Fruit fly (Drosophila melanogaster) whole organism, pupa: ENCODE results near the gene CG10096.
A peak's percentile ranks its signal among the peaks of the same experiment; 100 is the strongest.

ENCODE experiments used
- CG10348 ChIP-seq: fragments of 200-800 bp; sonication (Bioruptor generic); IDR thresholded peaks from 2 replicates; pipeline ENCODE4 v1.3.6; 2022; ENCODE audit warnings: missing biosample characterization, missing genetic modification characterization
- CG12605 ChIP-seq: fragments of 200-800 bp; sonication (Bioruptor generic); IDR thresholded peaks from 2 replicates; pipeline ENCODE4 v1.3.6; 2022; ENCODE audit warnings: missing biosample characterization, missing genetic modification characterization
- CG13204 ChIP-seq: fragments of 200-800 bp; sonication (Bioruptor generic); optimal IDR thresholded peaks from 2 replicates; lab custom pipeline; 2018; ENCODE audit warnings: missing biosample characterization, mild to moderate bottlenecking, missing genetic modification characterization, moderate library complexity
- CG14655 ChIP-seq: fragments of 200-800 bp; sonication (Bioruptor generic); optimal IDR thresholded peaks from 3 replicates; lab custom pipeline; 2017; ENCODE audit warnings: mild to moderate bottlenecking, missing biosample characterization, missing genetic modification reagents, missing genetic modification characterization
- CG15710 ChIP-seq: fragments of 200-800 bp; sonication (Bioruptor generic); optimal IDR thresholded peaks from 2 replicates; lab custom pipeline; 2018; ENCODE audit warnings: missing biosample characterization, mild to moderate bottlenecking, missing genetic modification characterization, moderate library complexity
- CG17806 ChIP-seq: fragments of 200-800 bp; sonication (Bioruptor generic); optimal IDR thresholded peaks from 2 replicates; lab custom pipeline; 2018; ENCODE audit warnings: missing biosample characterization, mild to moderate bottlenecking, missing genetic modification characterization, moderate library complexity
- CG32121 ChIP-seq: fragments of 200-800 bp; sonication (Bioruptor generic); IDR thresholded peaks from 2 replicates; pipeline ENCODE4 v1.3.6; 2022; ENCODE audit warnings: missing biosample characterization, missing genetic modification characterization
- CG34367 ChIP-seq: fragments of 200-800 bp; sonication (Bioruptor generic); optimal IDR thresholded peaks from 2 replicates; lab custom pipeline; 2018; ENCODE audit warnings: missing biosample characterization, mild to moderate bottlenecking, missing genetic modification characterization
- CG4496 ChIP-seq: fragments of 200-800 bp; sonication (Bioruptor generic); IDR thresholded peaks from 3 replicates; pipeline ENCODE4 v1.3.6; 2022; ENCODE audit warnings: missing biosample characterization, missing genetic modification characterization
- CG8159 ChIP-seq: fragments of 200-800 bp; sonication (Bioruptor generic); optimal IDR thresholded peaks from 3 replicates; lab custom pipeline; 2018; ENCODE audit warnings: missing biosample characterization, mild to moderate bottlenecking, missing genetic modification characterization, moderate library complexity
- CG8301 ChIP-seq: fragments of 200-800 bp; sonication (Bioruptor generic); optimal IDR thresholded peaks from 2 replicates; lab custom pipeline; 2018; ENCODE audit warnings: missing biosample characterization, mild to moderate bottlenecking, missing genetic modification characterization
- CG9948 ChIP-seq: fragments of 200-800 bp; sonication (Bioruptor generic); optimal IDR thresholded peaks from 2 replicates; lab custom pipeline; 2018; ENCODE audit warnings: missing biosample characterization, mild to moderate bottlenecking, missing genetic modification characterization, moderate library complexity
- D1 ChIP-seq: fragments of 200-800 bp; sonication (Bioruptor generic); optimal IDR thresholded peaks from 2 replicates; lab custom pipeline; 2018; ENCODE audit warnings: missing biosample characterization, mild to moderate bottlenecking, missing genetic modification characterization, moderate library complexity
- EcR ChIP-seq: fragments of 200-800 bp; sonication (Bioruptor generic); optimal IDR thresholded peaks from 3 replicates; lab custom pipeline; 2019; ENCODE audit warnings: missing biosample characterization, missing genetic modification characterization, mild to moderate bottlenecking, moderate library complexity, missing genetic modification reagents
- Ets98B ChIP-seq: fragments of 200-800 bp; sonication (Bioruptor generic); IDR thresholded peaks from 2 replicates; pipeline ENCODE4 v1.3.6; 2022; ENCODE audit warnings: missing biosample characterization, missing genetic modification characterization
- Pif1A ChIP-seq: fragments of 200-800 bp; sonication (Bioruptor generic); optimal IDR thresholded peaks from 3 replicates; lab custom pipeline; 2016; ENCODE audit warnings: missing biosample characterization, missing genetic modification characterization
- Pif1B ChIP-seq: fragments of 200-800 bp; sonication (Bioruptor generic); optimal IDR thresholded peaks from 3 replicates; lab custom pipeline; 2016; ENCODE audit warnings: missing biosample characterization, missing genetic modification characterization
- Snoo ChIP-seq: fragments of 200-800 bp; sonication (Bioruptor generic); optimal IDR thresholded peaks from 3 replicates; lab custom pipeline; 2017; ENCODE audit warnings: missing biosample characterization, mild to moderate bottlenecking, missing genetic modification characterization, inconsistent platforms
- fd96Ca ChIP-seq: fragments of 200-800 bp; sonication (Bioruptor generic); IDR thresholded peaks from 3 replicates; pipeline ENCODE4 v1.3.6; 2022; ENCODE audit warnings: missing biosample characterization, missing genetic modification characterization
- gl ChIP-seq: fragments of 200-800 bp; sonication (Bioruptor generic); optimal IDR thresholded peaks from 2 replicates; lab custom pipeline; 2018; ENCODE audit warnings: missing biosample characterization, mild to moderate bottlenecking, missing genetic modification characterization
- rn ChIP-seq: fragments of 200-800 bp; sonication (Bioruptor generic); IDR thresholded peaks from 2 replicates; pipeline ENCODE4 v1.3.6; 2022; ENCODE audit warnings: missing biosample characterization, missing genetic modification characterization

The CG10096 gene

DNA sequence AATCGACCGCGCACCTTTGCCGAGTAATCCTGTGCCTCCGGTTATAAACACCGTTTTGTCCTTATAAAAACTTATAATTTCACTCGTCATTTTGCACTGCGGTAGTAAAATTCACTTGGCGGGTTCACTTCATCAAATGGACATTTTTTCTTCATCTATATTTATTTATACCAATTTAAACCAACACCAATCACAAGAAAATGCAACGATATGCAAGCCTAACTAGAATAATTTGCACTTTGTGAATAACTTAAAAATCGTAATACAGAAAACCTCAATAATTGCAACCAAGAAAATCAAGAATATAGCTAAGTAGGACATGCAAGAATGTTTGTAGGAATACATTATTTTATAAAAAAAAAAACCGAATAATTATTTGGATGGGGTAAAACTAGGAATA lies at the start of gene CG10096, which contains the start of gene CG10097:
CG10096 (minus strand) TSS at position 101 of the 400 bp plus-strand sequence.
CG10097 (minus strand) TSS at position 101 of the 400 bp plus-strand sequence.
- no peak for TF ChIP-seq CG13204 (GFP tag; lab: Kevin White, UChicago)
- no peak for TF ChIP-seq CG12605 (GFP tag; lab: Robert Waterston, UW)
- no peak for TF ChIP-seq CG34367 (tag; lab: Kevin White, UChicago)
- TF ChIP-seq Snoo = no peak
- no peak for TF ChIP-seq D1 (tag; lab: Kevin White, UChicago)
- TF ChIP-seq rn (GFP tag; lab: Robert Waterston, UW) = no peak
- no peak for TF ChIP-seq CG4496 (GFP tag; lab: Robert Waterston, UW)
- no peak for TF ChIP-seq Pif1B
- no peak for TF ChIP-seq CG14655 (GFP tag; lab: Kevin White, UChicago)
- TF ChIP-seq EcR (GFP tag; lab: Kevin White, UChicago) = no peak
- TF ChIP-seq, all 21 proteins: peak for 0

DNA sequence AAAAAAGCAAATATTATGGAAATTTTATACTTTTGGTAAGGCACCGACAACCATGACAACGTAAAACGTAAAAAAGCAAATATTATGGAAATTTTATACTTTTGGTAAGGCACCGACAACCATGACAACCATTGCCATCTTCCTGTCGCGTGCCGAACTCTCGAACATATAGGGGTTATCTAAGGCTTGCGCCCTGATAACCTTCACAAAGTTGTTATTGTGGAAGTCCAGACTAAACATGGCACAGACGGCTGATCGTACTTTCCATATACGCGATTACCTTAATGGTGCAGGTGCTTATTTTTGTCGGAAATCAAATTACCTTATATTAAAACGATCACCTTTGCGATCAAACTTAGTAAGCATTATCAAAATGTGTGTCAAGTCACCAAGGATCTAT lies 49.7 kb upstream of the CG10096 start:
- TF ChIP-seq CG17806 (tag; lab: Kevin White, UChicago) = no peak
- TF ChIP-seq CG15710 (tag; lab: Kevin White, UChicago) = no peak
- no peak for TF ChIP-seq CG4496 (GFP tag; lab: Robert Waterston, UW)
- no peak for TF ChIP-seq fd96Ca (GFP tag; lab: Robert Waterston, UW)
- no peak for TF ChIP-seq Pif1A
- no peak for TF ChIP-seq CG9948 (tag; lab: Kevin White, UChicago)
- no peak for TF ChIP-seq Ets98B
- TF ChIP-seq Pif1B = no peak
- TF ChIP-seq CG8301 (tag; lab: Kevin White, UChicago) = no peak
- no peak for TF ChIP-seq gl (tag; lab: Kevin White, UChicago)
- no peak for TF ChIP-seq CG32121 (GFP tag; lab: Robert Waterston, UW)
- TF ChIP-seq Snoo = no peak
- TF ChIP-seq CG14655 (GFP tag; lab: Kevin White, UChicago) = no peak
- no peak for TF ChIP-seq CG10348
- no peak for TF ChIP-seq CG12605 (GFP tag; lab: Robert Waterston, UW)
- no peak for TF ChIP-seq CG13204 (GFP tag; lab: Kevin White, UChicago)

DNA sequence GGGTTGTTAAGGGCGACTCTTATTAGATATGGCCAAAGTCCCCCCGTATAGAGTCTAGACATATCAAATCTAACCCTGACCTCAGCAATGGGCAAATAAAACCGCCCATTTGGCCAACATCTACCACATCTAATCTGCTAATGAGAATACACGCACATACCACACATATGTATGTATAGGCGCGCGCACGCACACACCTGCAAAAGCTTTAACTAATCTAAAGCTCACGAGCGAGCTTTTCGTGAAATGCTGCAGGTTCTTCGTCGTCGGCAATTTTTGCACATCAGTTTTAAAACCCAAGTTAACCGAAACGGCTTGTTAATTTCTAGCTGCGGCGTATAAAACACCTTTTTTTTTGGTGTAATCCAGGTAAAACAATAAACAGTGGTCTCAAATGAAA lies 48.0 kb upstream of the CG10096 start:
- no peak for TF ChIP-seq CG4496 (GFP tag; lab: Robert Waterston, UW)
- no peak for TF ChIP-seq Ets98B
- TF ChIP-seq CG9948 (tag; lab: Kevin White, UChicago) = no peak
- TF ChIP-seq CG14655 (GFP tag; lab: Kevin White, UChicago) = no peak
- no peak for TF ChIP-seq CG12605 (GFP tag; lab: Robert Waterston, UW)
- TF ChIP-seq, all 21 proteins: peak for 0

DNA sequence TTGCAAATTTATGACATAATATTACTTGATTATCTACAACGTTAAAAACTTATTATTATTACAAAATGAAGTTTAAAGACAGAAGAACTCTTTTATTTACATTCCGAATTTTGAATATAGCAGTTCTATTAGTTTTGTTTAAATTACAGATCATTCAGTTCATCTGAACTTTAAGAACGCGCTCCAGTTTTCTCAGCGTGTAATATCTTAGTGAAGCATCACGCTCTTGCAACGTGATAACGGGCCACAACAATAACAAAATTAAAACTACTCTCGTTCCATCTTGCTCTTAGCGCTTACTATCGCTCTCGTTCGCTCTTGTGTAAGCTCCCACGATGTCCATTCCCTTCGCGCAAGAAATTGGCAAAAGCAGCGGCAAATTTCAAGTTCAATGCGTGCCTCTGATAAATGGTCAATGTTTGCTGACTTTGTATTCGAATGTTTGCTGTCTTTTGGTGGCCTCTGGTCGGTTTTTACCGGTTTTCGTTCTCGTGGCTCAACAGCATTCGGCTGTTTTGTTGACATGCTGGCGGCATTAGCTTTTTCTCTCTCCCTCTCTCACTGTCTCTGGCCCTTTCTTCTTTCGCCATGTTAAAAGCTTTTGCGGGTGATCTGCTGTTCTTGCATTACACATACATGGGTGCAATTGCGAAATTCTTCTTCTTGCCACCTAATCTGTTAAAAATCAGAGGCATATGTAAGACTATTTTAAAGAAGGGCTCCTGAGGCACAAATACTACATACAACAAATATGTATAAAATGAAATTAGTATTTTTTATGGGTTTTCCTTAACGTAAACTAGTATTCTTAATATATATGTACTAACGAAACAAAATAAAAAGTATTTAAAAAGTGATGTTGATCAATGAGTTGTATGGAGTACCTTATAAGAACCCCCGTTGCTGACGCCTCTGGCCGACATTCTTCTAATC lies 47.1 kb upstream of the CG10096 start:
- peak; percentile 63 for TF ChIP-seq CG8159 (tag; lab: Kevin White, UChicago)
- TF ChIP-seq CG4496 (GFP tag; lab: Robert Waterston, UW) = peak; percentile 61; the same call in 2 of the 3 replicates
- TF ChIP-seq rn (GFP tag; lab: Robert Waterston, UW) = no peak
- TF ChIP-seq CG12605 (GFP tag; lab: Robert Waterston, UW) = peak; percentile 55
- no peak for TF ChIP-seq Ets98B
- TF ChIP-seq gl (tag; lab: Kevin White, UChicago) = peak; percentile 22
- TF ChIP-seq CG9948 (tag; lab: Kevin White, UChicago) = peak; percentile 55
- no peak for TF ChIP-seq CG10348
- no peak for TF ChIP-seq CG13204 (GFP tag; lab: Kevin White, UChicago)
- TF ChIP-seq CG14655 (GFP tag; lab: Kevin White, UChicago) = peak; percentile 76
- no peak for TF ChIP-seq CG34367 (tag; lab: Kevin White, UChicago)
- TF ChIP-seq Pif1A = peak; percentile 55
- TF ChIP-seq fd96Ca (GFP tag; lab: Robert Waterston, UW) = no peak; the same call in 2 of the 3 replicates
- TF ChIP-seq Snoo = no peak
- peak; percentile 46 for TF ChIP-seq CG17806 (tag; lab: Kevin White, UChicago)
- TF ChIP-seq D1 (tag; lab: Kevin White, UChicago) = peak; percentile 45
- TF ChIP-seq EcR (GFP tag; lab: Kevin White, UChicago) = peak; percentile 62
- TF ChIP-seq CG32121 (GFP tag; lab: Robert Waterston, UW) = peak; percentile 57; the same call in 1 of the 2 replicates
- TF ChIP-seq CG8301 (tag; lab: Kevin White, UChicago) = peak; percentile 70
- peak; percentile 28 for TF ChIP-seq CG15710 (tag; lab: Kevin White, UChicago)
- peak; percentile 0 for TF ChIP-seq Pif1B

DNA sequence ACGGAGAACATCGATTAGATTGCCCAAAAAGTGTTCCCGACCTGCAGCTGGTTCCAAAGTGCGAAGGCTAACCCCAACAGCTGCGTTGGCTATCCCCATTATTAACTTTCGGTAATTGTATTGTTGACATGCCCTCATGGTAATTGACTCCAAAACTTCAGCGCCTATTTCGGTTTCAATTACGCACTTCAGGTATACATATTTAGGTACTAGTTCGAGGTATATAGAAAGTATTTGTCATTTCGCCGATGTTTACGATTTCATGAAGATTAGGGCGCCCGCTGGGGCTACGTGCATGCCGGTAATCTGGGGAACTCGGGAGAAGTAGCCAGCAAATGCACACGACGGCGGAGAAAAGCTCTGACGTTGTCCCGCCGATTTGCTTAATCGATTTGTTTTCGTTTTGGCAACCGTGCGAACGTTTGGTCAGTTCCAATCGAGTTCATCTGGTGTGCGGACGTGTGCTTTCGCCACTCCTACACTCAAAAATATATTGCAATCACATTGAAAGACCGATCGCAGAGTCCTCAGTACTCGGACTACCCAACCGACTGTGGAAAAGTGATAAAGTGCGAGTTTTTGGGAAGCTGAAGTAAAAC lies 45.3 kb upstream of the CG10096 start:
- TF ChIP-seq Pif1A (no peak), EcR (GFP tag; lab: Kevin White, UChicago) (no peak), CG12605 (GFP tag; lab: Robert Waterston, UW) (no peak), CG13204 (GFP tag; lab: Kevin White, UChicago) (no peak), CG34367 (tag; lab: Kevin White, UChicago) (no peak), CG8159 (tag; lab: Kevin White, UChicago) (no peak), CG4496 (GFP tag; lab: Robert Waterston, UW) (peak; percentile 32; the same call in 1 of the 3 replicates), gl (tag; lab: Kevin White, UChicago) (no peak), CG9948 (tag; lab: Kevin White, UChicago) (no peak), Ets98B (peak; percentile 20; the same call in 1 of the 2 replicates), D1 (tag; lab: Kevin White, UChicago) (no peak)
